Worm (Caenorhabditis elegans): ENCODE measurements around the gene apc-11.

- TF ChIP-seq snpc-4 (GFP tag; optimal IDR thresholded peaks at IDR 0.05) (no peak), snpc-4 (tag; optimal IDR thresholded peaks at IDR 0.05) (peak in 2 of 4 experiments; percentile 6 to 10), nhr-90 (tag; optimal IDR thresholded peaks at IDR 0.05) (no peak), lin-54 (GFP tag; optimal IDR thresholded peaks at IDR 0.05) (no peak), ceh-91 (GFP tag; IDR thresholded peaks at IDR 0.05) (no peak), hlh-26 (GFP tag; conservative IDR thresholded peaks at IDR 0.05) (no peak), Y67H2A.10 (GFP tag; conservative IDR thresholded peaks at IDR 0.05) (no peak), mcd-1 (GFP tag; IDR thresholded peaks at IDR 0.05) (peak; percentile 50), hsf-1 (GFP tag; IDR thresholded peaks at IDR 0.05) (no peak; the same call in 1 of the 2 replicates), F49E8.2 (tag; optimal IDR thresholded peaks at IDR 0.05; ENCODE audit: insufficient read depth) (no peak), xnd-1 (tag; optimal IDR thresholded peaks at IDR 0.05) (no peak), aptf-2 (GFP tag; conservative IDR thresholded peaks at IDR 0.05) (no peak), dox-1 (GFP tag; IDR thresholded peaks at IDR 0.05) (peak; percentile 71)
These were observed 33.8 kb downstream of the apc-11 start for ce11 chrIII:4560393-4560890.
